Fruit fly (Drosophila melanogaster) whole organism: Measurements from ENCODE around the gene pkm.

Experiments
- CG8478 ChIP-seq: fragments of >200 bp; optimal IDR thresholded peaks from 2 replicates; lab custom pipeline; 2018; ENCODE audit warnings: inconsistent platforms
- Dll ChIP-seq: fragments of >200 bp; optimal IDR thresholded peaks from 2 replicates; lab custom pipeline; 2017
- EcR ChIP-seq, 2 experiments: fragments of >200 bp; optimal IDR thresholded peaks; 2 replicates each; lab custom pipeline; 2017; ENCODE audit warnings: missing biosample characterization in 2 of 2, missing genetic modification characterization in 2 of 2, missing genetic modification reagents in 2 of 2
- pan ChIP-seq: fragments of >200 bp; optimal IDR thresholded peaks from 2 replicates; lab custom pipeline; 2017
- psq ChIP-seq: fragments of >200 bp; optimal IDR thresholded peaks from 2 replicates; lab custom pipeline; 2017

DNA sequence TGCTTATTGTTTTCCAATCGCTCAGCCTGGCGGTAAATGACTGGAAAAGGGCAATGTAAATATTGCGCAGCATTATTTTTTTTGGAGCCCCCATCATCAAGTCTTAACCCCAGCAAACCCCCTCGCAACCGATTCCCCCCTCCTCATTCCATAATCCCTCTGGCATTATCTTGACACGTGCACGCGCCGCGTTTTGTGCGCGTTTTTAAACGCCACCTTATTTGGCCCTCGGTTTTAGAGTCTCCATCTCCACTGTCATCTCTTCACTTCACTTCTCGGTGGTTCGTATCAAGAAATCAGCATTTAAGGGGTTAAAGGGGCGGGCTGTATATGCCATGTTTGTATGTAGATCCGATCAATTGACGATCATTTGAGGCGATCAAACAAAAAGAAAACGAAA lies 37.0 kb downstream of the pkm start:
- TF ChIP-seq psq = no peak
- no peak for TF ChIP-seq EcR (GFP tag; optimal IDR thresholded peaks at IDR 0.05; lab: Kevin White, UChicago)
- TF ChIP-seq pan (lab: Kevin White, UChicago) = no peak
- TF ChIP-seq Dll (lab: Kevin White, UChicago) = no peak
- TF ChIP-seq CG8478 (lab: Kevin White, UChicago) = no peak
